Fruit fly (Drosophila melanogaster): ENCODE results near the gene Rac2.
A peak's percentile ranks its signal among the peaks of the same experiment; 100 is the strongest.

Rac2 gene

DNA sequence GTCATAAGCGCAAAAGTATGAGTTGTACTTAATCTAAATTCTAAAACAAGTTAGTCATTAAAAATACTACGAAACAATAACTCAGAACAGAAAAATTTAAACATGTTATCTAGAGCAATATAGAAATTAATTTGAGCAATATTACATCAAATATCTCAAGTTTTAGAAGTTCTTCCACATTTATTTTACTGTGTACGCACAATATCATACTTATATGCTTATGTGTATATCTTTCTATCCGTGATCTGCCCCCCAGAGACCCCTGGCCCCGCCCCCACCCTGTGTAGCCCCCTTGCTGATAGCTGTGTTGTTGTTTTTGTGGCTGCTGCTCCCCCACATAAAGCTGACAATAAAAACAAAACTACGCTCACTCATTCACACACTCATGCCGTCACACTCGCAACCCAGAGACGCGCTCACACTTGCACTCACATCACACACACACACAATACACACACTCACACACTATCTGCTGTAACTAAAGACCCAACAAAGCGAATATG lies 1.6 kb downstream of the Rac2 start (continued):
- TF ChIP-seq zfh1 (GFP tag; IDR thresholded peaks at IDR 0.05) (no peak), CG6765 (GFP tag; optimal IDR thresholded peaks at IDR 0.05) (no peak), CG10209 (GFP tag; optimal IDR thresholded peaks at IDR 0.05) (no peak), CG15601 (tag; optimal IDR thresholded peaks at IDR 0.05) (no peak), Hr78 (GFP tag; optimal IDR thresholded peaks at IDR 0.05) (no peak), D19A (tag; optimal IDR thresholded peaks at IDR 0.05) (peak; percentile 27), CG8765 (GFP tag; IDR thresholded peaks at IDR 0.05) (no peak), Six4 (GFP tag; optimal IDR thresholded peaks at IDR 0.05) (no peak), Bdp1 (GFP tag; optimal IDR thresholded peaks at IDR 0.05) (no peak), CG6689 (GFP tag; IDR thresholded peaks at IDR 0.05) (0 out of 2 replicates have a peak, but pooled peaks have one; percentile 28), pita (GFP tag; optimal IDR thresholded peaks at IDR 0.05) (no peak), ac (GFP tag; optimal IDR thresholded peaks at IDR 0.05) (no peak), CG30403 (GFP tag; optimal IDR thresholded peaks at IDR 0.05) (no peak), CG33557 (GFP tag; optimal IDR thresholded peaks at IDR 0.05) (no peak), psq (GFP tag; optimal IDR thresholded peaks at IDR 0.05) (no peak), al (GFP tag; IDR thresholded peaks at IDR 0.05) (0 out of 2 replicates have a peak, but pooled peaks have one; percentile 5), CG9609 (GFP tag; optimal IDR thresholded peaks at IDR 0.05) (no peak), Hmr (GFP tag; optimal IDR thresholded peaks at IDR 0.05) (no peak), Gsc (GFP tag; IDR thresholded peaks at IDR 0.05) (no peak), Hr39 (optimal IDR thresholded peaks at IDR 0.05) (no peak), fu2 (GFP tag; optimal IDR thresholded peaks at IDR 0.05) (no peak), Ptx1 (GFP tag; IDR thresholded peaks at IDR 0.05) (0 out of 2 replicates have a peak, but pooled peaks have one; percentile 37), so (GFP tag; IDR thresholded peaks at IDR 0.05) (no peak), Sox102F (GFP tag; optimal IDR thresholded peaks at IDR 0.05) (peak; percentile 35), nmo (GFP tag; optimal IDR thresholded peaks at IDR 0.05) (peak; percentile 15), Spps (tag; optimal IDR thresholded peaks at IDR 0.05) (no peak), Mrtf (GFP tag; IDR thresholded peaks at IDR 0.05) (no peak), kah (GFP tag; optimal IDR thresholded peaks at IDR 0.05) (no peak), CG10147 (GFP tag; optimal IDR thresholded peaks at IDR 0.05) (no peak), fd64A (GFP tag; optimal IDR thresholded peaks at IDR 0.05) (no peak), CG7271 (tag; optimal IDR thresholded peaks at IDR 0.05) (no peak), pros (GFP tag; optimal IDR thresholded peaks at IDR 0.05) (no peak), CG1024 (GFP tag; IDR thresholded peaks at IDR 0.05) (0 out of 2 replicates have a peak, but pooled peaks have one; percentile 3), pum (GFP tag; optimal IDR thresholded peaks at IDR 0.05) (no peak), dimm (GFP tag; IDR thresholded peaks at IDR 0.05) (no peak), NFAT (GFP tag; IDR thresholded peaks at IDR 0.05) (peak; percentile 13; the same call in 1 of the 2 replicates), sisA (GFP tag; IDR thresholded peaks at IDR 0.05) (no peak), Hmx (GFP tag; optimal IDR thresholded peaks at IDR 0.05) (no peak), CG1792 (GFP tag; optimal IDR thresholded peaks at IDR 0.05) (no peak), CG6254 (GFP tag; optimal IDR thresholded peaks at IDR 0.05) (no peak), CG11504 (tag; optimal IDR thresholded peaks at IDR 0.05) (peak; percentile 40), Trl (optimal IDR thresholded peaks at IDR 0.05) (peak; percentile 24 to 50), Trl (GFP tag; optimal IDR thresholded peaks at IDR 0.05) (no peak), CkIIα-i1 (GFP tag; IDR thresholded peaks at IDR 0.05) (no peak), pb (GFP tag; optimal IDR thresholded peaks at IDR 0.05) (no peak), danr (GFP tag; IDR thresholded peaks at IDR 0.05) (no peak), sd (tag; optimal IDR thresholded peaks at IDR 0.05) (peak; percentile 28), Oaz (GFP tag; IDR thresholded peaks at IDR 0.05) (no peak), Mes4 (GFP tag; optimal IDR thresholded peaks at IDR 0.05) (no peak), unpg (GFP tag; optimal IDR thresholded peaks at IDR 0.05) (peak; percentile 42), H15 (GFP tag; IDR thresholded peaks at IDR 0.05) (no peak), chinmo (GFP tag; IDR thresholded peaks at IDR 0.05; ENCODE audit: partially characterized antibody) (peak; percentile 85; the same call in 2 of the 4 replicates)

Measured in whole organism, embryonic.